Worm (Caenorhabditis elegans) whole organism, midembryonic: ENCODE results near the gene B0250.5.

Experiments
- T22C8.4 ChIP-seq: fragments of 200-800 bp; sonication (Bioruptor generic); IDR thresholded peaks from 2 replicates; pipeline ENCODE4 v1.3.6; 2022; ENCODE audit warnings: missing genetic modification characterization, missing compliant biosample characterization
- cog-1 ChIP-seq: sonication (generic microtip); optimal IDR thresholded peaks from 2 replicates; lab custom pipeline; 2016; ENCODE audit warnings: missing genetic modification characterization, missing compliant biosample characterization
- flt-1 ChIP-seq: fragments of 200-800 bp; sonication (Bioruptor generic); IDR thresholded peaks from 2 replicates; pipeline ENCODE4 v1.3.6; 2022; ENCODE audit warnings: missing genetic modification characterization, missing compliant biosample characterization
- klf-2 ChIP-seq: fragments of 200-800 bp; sonication (Bioruptor generic); conservative IDR thresholded peaks from 2 replicates; pipeline ENCODE4 v1.3.6; 2022; ENCODE audit warnings: missing genetic modification reagents, missing genetic modification characterization, missing compliant biosample characterization
- tab-1 ChIP-seq: fragments of 200-800 bp; sonication (Bioruptor generic); IDR thresholded peaks from 2 replicates; pipeline ENCODE4 v1.3.6; 2022; ENCODE audit warnings: missing genetic modification characterization, missing compliant biosample characterization
- ztf-23 ChIP-seq: fragments of 200-800 bp; sonication (Bioruptor generic); IDR thresholded peaks from 2 replicates; pipeline ENCODE4 v1.3.6; 2022; ENCODE audit warnings: missing genetic modification reagents, missing genetic modification characterization, missing compliant biosample characterization
- ztf-29 ChIP-seq: fragments of 200-800 bp; sonication (Bioruptor generic); IDR thresholded peaks from 2 replicates; pipeline ENCODE4 v1.3.6; 2022; ENCODE audit warnings: missing genetic modification reagents, missing genetic modification characterization, missing compliant biosample characterization

DNA sequence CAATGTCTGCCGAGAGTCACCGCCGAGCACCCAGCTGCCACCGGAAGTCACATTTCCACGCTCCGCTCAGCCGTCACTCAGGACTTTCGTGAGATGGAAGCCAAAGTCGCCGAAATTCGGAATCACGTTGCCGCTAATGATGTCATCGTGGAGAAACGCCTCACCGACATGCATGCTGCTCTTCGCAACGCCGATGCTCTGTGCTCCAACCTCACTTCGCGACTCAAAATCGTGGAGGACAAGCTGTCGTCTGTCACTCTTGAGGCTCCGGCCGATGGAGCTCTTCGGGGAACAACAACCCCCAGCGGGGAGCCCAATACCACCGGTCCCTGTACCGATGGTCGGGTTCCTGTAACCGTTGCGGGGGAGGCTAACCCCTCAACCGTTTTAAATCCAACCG, 12.8 kb downstream of the B0250.5 start:
- TF ChIP-seq ztf-29 (GFP tag; lab: Robert Waterston, UW) = no peak
- no peak for TF ChIP-seq tab-1
- TF ChIP-seq T22C8.4 (GFP tag; lab: Robert Waterston, UW) = no peak
- no peak for TF ChIP-seq ztf-23 (GFP tag; lab: Robert Waterston, UW)
- TF ChIP-seq cog-1 (tag; lab: Kevin White, UChicago) = no peak
- no peak for TF ChIP-seq flt-1 (GFP tag; lab: Robert Waterston, UW)
- no peak for TF ChIP-seq klf-2 (GFP tag; lab: Robert Waterston, UW)
